Fruit fly (Drosophila melanogaster): ENCODE measurements around the gene Cyp305a1.

Gene Cyp305a1

DNA sequence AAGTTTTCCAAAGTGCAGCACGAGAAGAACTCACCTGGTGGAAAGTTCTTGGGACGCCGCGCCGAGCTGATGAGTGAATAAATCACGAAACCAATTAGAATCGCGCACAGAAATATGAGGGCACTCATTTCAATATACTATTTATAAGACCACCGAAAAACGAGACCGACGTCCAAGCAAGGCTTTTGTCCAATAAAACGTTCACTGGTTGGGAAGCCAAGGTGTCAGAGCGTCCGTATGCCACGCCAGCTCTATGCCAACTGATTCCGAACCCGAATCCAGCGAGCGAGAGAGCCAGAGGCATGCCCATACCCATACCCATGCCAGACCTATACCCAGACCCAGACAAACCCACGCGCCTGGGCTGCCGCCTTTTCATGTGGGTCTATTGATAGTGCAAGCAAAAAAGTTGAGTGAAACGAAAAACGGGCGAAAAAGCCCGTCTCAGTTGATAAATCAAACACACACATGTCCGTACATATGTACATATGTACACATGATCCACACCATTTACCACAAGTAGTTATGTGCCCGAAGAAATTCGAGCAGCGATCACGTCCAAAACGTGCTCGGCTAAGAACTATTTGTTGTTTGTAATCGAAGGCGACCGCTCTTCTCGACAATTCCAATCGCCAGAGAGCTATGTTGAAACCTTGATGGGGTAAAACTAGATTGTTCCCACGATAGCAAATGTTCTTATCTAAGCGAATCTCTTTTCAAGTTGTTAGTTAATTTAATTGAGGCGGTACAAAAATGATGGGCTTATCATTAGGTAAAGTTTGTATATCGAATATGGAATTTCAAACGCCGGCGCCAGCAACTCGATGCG, at the start of gene Cyp305a1 (continued):
- TF ChIP-seq CG9727 (GFP tag; optimal IDR thresholded peaks at IDR 0.05), result no peak
- TF ChIP-seq CG9876 (GFP tag; optimal IDR thresholded peaks at IDR 0.05), result no peak
- TF ChIP-seq CG13894 (tag; optimal IDR thresholded peaks at IDR 0.05), result peak; percentile 82
- no peak for TF ChIP-seq dimm (GFP tag; IDR thresholded peaks at IDR 0.05)
- TF ChIP-seq CG1233 (GFP tag; optimal IDR thresholded peaks at IDR 0.05), result no peak
- TF ChIP-seq crp (GFP tag; optimal IDR thresholded peaks at IDR 0.05), result no peak
- TF ChIP-seq hb (GFP tag; IDR thresholded peaks at IDR 0.05; ENCODE audit: partially characterized antibody), result 0 out of 3 replicates have a peak, but pooled peaks have one; percentile 13
- TF ChIP-seq MTF-1 (GFP tag; optimal IDR thresholded peaks at IDR 0.05; ENCODE audit: borderline replicate concordance), result no peak
- TF ChIP-seq CG6654 (GFP tag; optimal IDR thresholded peaks at IDR 0.05), result no peak
- TF ChIP-seq CG10959 (GFP tag; IDR thresholded peaks at IDR 0.05), result no peak
- no peak for TF ChIP-seq otp (GFP tag; IDR thresholded peaks at IDR 0.05)
- TF ChIP-seq CG15073 (GFP tag; optimal IDR thresholded peaks at IDR 0.05), result no peak
- TF ChIP-seq lov (optimal IDR thresholded peaks at IDR 0.05), result no peak
- TF ChIP-seq lov (GFP tag; IDR thresholded peaks at IDR 0.05), result 0 out of 3 replicates have a peak, but pooled peaks have one; percentile 44
- TF ChIP-seq CG7786 (GFP tag; optimal IDR thresholded peaks at IDR 0.05), result no peak
- no peak for TF ChIP-seq CG17612 (GFP tag; IDR thresholded peaks at IDR 0.05)
- TF ChIP-seq ham (GFP tag; IDR thresholded peaks at IDR 0.05), result no peak
- TF ChIP-seq CG34422 (GFP tag; IDR thresholded peaks at IDR 0.05), result no peak
- no peak for TF ChIP-seq CG18262 (tag; optimal IDR thresholded peaks at IDR 0.05)
- TF ChIP-seq Ssrp (tag; optimal IDR thresholded peaks at IDR 0.05), result no peak
- TF ChIP-seq Vsx1 (GFP tag; optimal IDR thresholded peaks at IDR 0.05), result no peak
- TF ChIP-seq CG16863 (GFP tag; optimal IDR thresholded peaks at IDR 0.05), result no peak
- no peak for TF ChIP-seq CG31365 (tag; optimal IDR thresholded peaks at IDR 0.05)
- TF ChIP-seq CG13123 (GFP tag; optimal IDR thresholded peaks at IDR 0.05), result no peak
- TF ChIP-seq mld (GFP tag; IDR thresholded peaks at IDR 0.05; ENCODE audit: partially characterized antibody), result no peak
- no peak for TF ChIP-seq ssp (GFP tag; IDR thresholded peaks at IDR 0.05)
- peak; percentile 56 for TF ChIP-seq grn (GFP tag; optimal IDR thresholded peaks at IDR 0.05)
- TF ChIP-seq CG3847 (GFP tag; IDR thresholded peaks at IDR 0.05), result no peak
- TF ChIP-seq twi (tag; optimal IDR thresholded peaks at IDR 0.05), result peak; percentile 31
- TF ChIP-seq CG10209 (GFP tag; optimal IDR thresholded peaks at IDR 0.05), result no peak
- no peak for TF ChIP-seq CG18476 (GFP tag; optimal IDR thresholded peaks at IDR 0.05)
- no peak for TF ChIP-seq Nf-YC (tag; optimal IDR thresholded peaks at IDR 0.05)
- no peak for TF ChIP-seq Mad (GFP tag; optimal IDR thresholded peaks at IDR 0.05)
- TF ChIP-seq fd64A (GFP tag; optimal IDR thresholded peaks at IDR 0.05), result no peak
- TF ChIP-seq slbo (GFP tag; IDR thresholded peaks at IDR 0.05), result no peak
- TF ChIP-seq CG4282 (GFP tag; optimal IDR thresholded peaks at IDR 0.05), result no peak
- no peak for TF ChIP-seq gsb (GFP tag; IDR thresholded peaks at IDR 0.05)
- no peak for TF ChIP-seq CG5245 (GFP tag; optimal IDR thresholded peaks at IDR 0.05)
- peak; percentile 6 for TF ChIP-seq Fer2 (tag; optimal IDR thresholded peaks at IDR 0.05)
- no peak for TF ChIP-seq CG14667 (GFP tag; IDR thresholded peaks at IDR 0.05)
- TF ChIP-seq aop (GFP tag; IDR thresholded peaks at IDR 0.05), result no peak
- TF ChIP-seq CG11504 (tag; optimal IDR thresholded peaks at IDR 0.05), result no peak
- TF ChIP-seq lilli (GFP tag; optimal IDR thresholded peaks at IDR 0.05), result no peak
- TF ChIP-seq CG18764 (GFP tag; optimal IDR thresholded peaks at IDR 0.05), result no peak
- TF ChIP-seq Lim3 (GFP tag; IDR thresholded peaks at IDR 0.05), result no peak
- TF ChIP-seq D19A (tag; optimal IDR thresholded peaks at IDR 0.05), result peak; percentile 42
- no peak for TF ChIP-seq ase (GFP tag; IDR thresholded peaks at IDR 0.05)
- 0 out of 2 replicates have a peak, but pooled peaks have one; percentile 13 for TF ChIP-seq Bgb (GFP tag; IDR thresholded peaks at IDR 0.05; ENCODE audit: partially characterized antibody)
- peak; percentile 14 for TF ChIP-seq CG3281 (GFP tag; optimal IDR thresholded peaks at IDR 0.05)
- TF ChIP-seq CG6175 (GFP tag; IDR thresholded peaks at IDR 0.05), result no peak
